Fruit fly (Drosophila melanogaster) whole organism, pupa: ENCODE data around the gene CG11426.

ENCODE experiments used
- CG14655 ChIP-seq: fragments of 200-800 bp; sonication (Bioruptor generic); optimal IDR thresholded peaks from 3 replicates; lab custom pipeline; 2017; ENCODE audit warnings: mild to moderate bottlenecking, missing biosample characterization, missing genetic modification reagents, missing genetic modification characterization
- CG15710 ChIP-seq: fragments of 200-800 bp; sonication (Bioruptor generic); optimal IDR thresholded peaks from 2 replicates; lab custom pipeline; 2018; ENCODE audit warnings: missing biosample characterization, mild to moderate bottlenecking, missing genetic modification characterization, moderate library complexity
- CG17806 ChIP-seq: fragments of 200-800 bp; sonication (Bioruptor generic); optimal IDR thresholded peaks from 2 replicates; lab custom pipeline; 2018; ENCODE audit warnings: missing biosample characterization, mild to moderate bottlenecking, missing genetic modification characterization, moderate library complexity
- CG34367 ChIP-seq: fragments of 200-800 bp; sonication (Bioruptor generic); optimal IDR thresholded peaks from 2 replicates; lab custom pipeline; 2018; ENCODE audit warnings: missing biosample characterization, mild to moderate bottlenecking, missing genetic modification characterization
- CG8159 ChIP-seq: fragments of 200-800 bp; sonication (Bioruptor generic); optimal IDR thresholded peaks from 3 replicates; lab custom pipeline; 2018; ENCODE audit warnings: missing biosample characterization, mild to moderate bottlenecking, missing genetic modification characterization, moderate library complexity
- EcR ChIP-seq: fragments of 200-800 bp; sonication (Bioruptor generic); optimal IDR thresholded peaks from 3 replicates; lab custom pipeline; 2019; ENCODE audit warnings: missing biosample characterization, missing genetic modification characterization, mild to moderate bottlenecking, moderate library complexity, missing genetic modification reagents
- Snoo ChIP-seq: fragments of 200-800 bp; sonication (Bioruptor generic); optimal IDR thresholded peaks from 3 replicates; lab custom pipeline; 2017; ENCODE audit warnings: missing biosample characterization, mild to moderate bottlenecking, missing genetic modification characterization, inconsistent platforms

DNA sequence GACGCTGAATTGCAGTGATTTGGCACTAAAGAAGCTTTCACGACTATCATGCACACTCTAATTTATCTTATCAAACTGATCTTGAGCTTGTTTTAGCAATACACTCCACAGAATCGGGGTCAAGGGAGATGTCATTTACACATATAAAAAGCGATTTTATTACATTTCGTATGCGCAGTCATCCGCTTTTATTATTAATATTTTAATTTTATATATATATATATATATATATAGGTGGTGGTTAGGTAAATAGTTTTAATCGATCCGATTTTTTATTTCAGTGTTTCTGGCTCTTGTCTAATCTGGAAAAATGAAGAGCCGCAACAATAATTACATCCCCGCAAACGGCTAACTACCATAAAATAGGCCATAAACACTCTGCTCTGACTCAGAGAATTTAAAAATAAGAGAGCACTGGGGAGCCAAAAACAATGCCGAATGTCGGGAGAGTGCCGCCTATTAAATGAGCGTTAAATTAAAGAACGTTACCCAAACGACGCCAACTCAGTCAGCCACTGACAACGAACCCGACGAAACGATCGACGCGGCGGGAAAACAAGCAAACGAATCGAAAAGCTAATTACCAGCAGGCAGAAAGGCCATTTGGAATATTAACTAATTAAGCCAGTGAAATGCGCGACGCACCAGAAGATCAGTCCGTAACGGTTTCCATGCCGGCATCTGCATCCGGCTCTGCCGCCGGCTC is 1.4 kb downstream of the CG11426 start:
- TF ChIP-seq CG34367 (tag; lab: Kevin White, UChicago) (no peak), CG15710 (tag; lab: Kevin White, UChicago) (no peak), CG8159 (no peak), CG14655 (GFP tag; lab: Kevin White, UChicago) (peak; percentile 21), Snoo (tag; lab: Kevin White, UChicago) (no peak), CG17806 (tag; lab: Kevin White, UChicago) (no peak), EcR (GFP tag; lab: Kevin White, UChicago) (no peak)
